Worm (Caenorhabditis elegans) whole organism, L4/young adult: Measurements from ENCODE around the gene flp-27.

Experiments
- W03F9.2 ChIP-seq: fragments of 150-350 bp; optimal IDR thresholded peaks from 2 replicates; lab custom pipeline; 2014; ENCODE audit warnings: missing biosample characterization, missing genetic modification characterization
- dao-5 ChIP-seq: sonication (generic microtip); optimal IDR thresholded peaks from 2 replicates; lab custom pipeline; 2016; ENCODE audit warnings: missing genotype, missing genetic modification characterization, moderate library complexity, missing compliant biosample characterization
- him-1 ChIP-seq: sonication (generic microtip); optimal IDR thresholded peaks from 2 replicates; lab custom pipeline; 2016; ENCODE audit warnings: missing genotype, missing genetic modification reagents, missing genetic modification characterization, missing compliant biosample characterization

DNA sequence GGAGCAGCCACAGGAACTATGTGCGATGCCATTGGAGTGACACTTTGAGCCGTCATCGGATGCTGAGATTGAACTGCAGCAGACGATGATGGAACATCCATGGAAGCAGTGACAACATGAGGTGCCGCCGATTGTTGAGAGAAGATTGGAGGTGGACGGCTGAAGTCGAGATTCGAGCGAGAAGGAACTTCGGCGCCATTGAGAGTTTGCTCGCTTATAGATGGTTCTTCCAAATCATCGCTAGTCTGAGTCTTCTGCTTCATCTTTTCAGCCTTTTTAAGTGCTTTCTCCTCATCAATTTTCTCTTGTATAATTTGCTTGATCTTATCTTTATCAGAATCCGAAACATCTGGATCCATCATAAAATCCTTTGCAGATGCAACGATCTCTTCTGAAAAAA is 38.7 kb upstream of the flp-27 start:
- no peak for TF ChIP-seq him-1 (tag; lab: Kevin White, UChicago)
- no peak for TF ChIP-seq dao-5
- no peak for TF ChIP-seq W03F9.2 (tag; lab: Kevin White, UChicago)
